Worm (Caenorhabditis elegans): ENCODE results near the gene srh-281.

- no peak for TF ChIP-seq ama-1 (optimal IDR thresholded peaks at IDR 0.05)
- TF ChIP-seq pes-1 (GFP tag; IDR thresholded peaks at IDR 0.05), result no peak
- no peak for TF ChIP-seq ceh-36 (tag; optimal IDR thresholded peaks at IDR 0.05)
- TF ChIP-seq B0310.2 (tag; optimal IDR thresholded peaks at IDR 0.05), result no peak
- no peak for TF ChIP-seq tbx-11 (GFP tag; IDR thresholded peaks at IDR 0.05)
- TF ChIP-seq ets-7 (tag; optimal IDR thresholded peaks at IDR 0.05), result no peak
- no peak for TF ChIP-seq flt-1 (GFP tag; IDR thresholded peaks at IDR 0.05)
- TF ChIP-seq hnd-1 (tag; optimal IDR thresholded peaks at IDR 0.05), result no peak
- no peak for TF ChIP-seq sea-1 (GFP tag; conservative IDR thresholded peaks at IDR 0.05)
- TF ChIP-seq aly-1 (tag; optimal IDR thresholded peaks at IDR 0.05), result no peak
- no peak for TF ChIP-seq hmbx-1 (tag; optimal IDR thresholded peaks at IDR 0.05)
Observed at ce11 chrV:16233624-16234023, 43.0 kb downstream of the srh-281 start, which contains the start of gene clec-233.

Data from whole organism, early embryonic.